Fruit fly (Drosophila melanogaster): ENCODE data around the gene CG13630.

The CG13630 gene

dm6 chr3R:24753561-24754027, 34.4 kb upstream of the CG13630 start, which contains the start of gene asp (continued):
- no peak for TF ChIP-seq tup (GFP tag; optimal IDR thresholded peaks at IDR 0.05)
- peak; percentile 78; the same call in 2 of the 3 replicates for TF ChIP-seq mld (GFP tag; IDR thresholded peaks at IDR 0.05; ENCODE audit: partially characterized antibody)
- no peak for TF ChIP-seq CG11723 (GFP tag; optimal IDR thresholded peaks at IDR 0.05)
- no peak for TF ChIP-seq sima (GFP tag; optimal IDR thresholded peaks at IDR 0.05)
- TF ChIP-seq HLH54F (GFP tag; optimal IDR thresholded peaks at IDR 0.05), result no peak
- TF ChIP-seq CG10321 (GFP tag; IDR thresholded peaks at IDR 0.05), result no peak
- no peak for TF ChIP-seq CG11398 (GFP tag; optimal IDR thresholded peaks at IDR 0.05)
- TF ChIP-seq CG33213 (GFP tag; optimal IDR thresholded peaks at IDR 0.05), result no peak
- peak; percentile 80 for TF ChIP-seq ssp (GFP tag; IDR thresholded peaks at IDR 0.05)
- 0 out of 2 replicates have a peak, but pooled peaks have one; percentile 14 for TF ChIP-seq CG1024 (GFP tag; IDR thresholded peaks at IDR 0.05)
- TF ChIP-seq jumu (GFP tag; optimal IDR thresholded peaks at IDR 0.05), result no peak
- no peak for TF ChIP-seq maf-S (GFP tag; optimal IDR thresholded peaks at IDR 0.05)
- TF ChIP-seq Mrtf (GFP tag; IDR thresholded peaks at IDR 0.05), result no peak
- peak; percentile 39 for TF ChIP-seq Ets97D (GFP tag; optimal IDR thresholded peaks at IDR 0.05)
- TF ChIP-seq CG10147 (GFP tag; optimal IDR thresholded peaks at IDR 0.05), result no peak
- no peak for TF ChIP-seq CG15011 (GFP tag; optimal IDR thresholded peaks at IDR 0.05)
- no peak for TF ChIP-seq CG17612 (GFP tag; IDR thresholded peaks at IDR 0.05)
- TF ChIP-seq CG32532 (GFP tag; IDR thresholded peaks at IDR 0.05), result no peak
- peak; percentile 80 for TF ChIP-seq Bgb (GFP tag; IDR thresholded peaks at IDR 0.05; ENCODE audit: partially characterized antibody)
- no peak for TF ChIP-seq CG32772 (GFP tag; IDR thresholded peaks at IDR 0.05)
- TF ChIP-seq sna (GFP tag; IDR thresholded peaks at IDR 0.05; ENCODE audit: partially characterized antibody), result peak; percentile 91
- no peak for TF ChIP-seq CG4617 (GFP tag; optimal IDR thresholded peaks at IDR 0.05; ENCODE audit: borderline replicate concordance)
- no peak for TF ChIP-seq CG32767 (GFP tag; IDR thresholded peaks at IDR 0.05)
- no peak for TF ChIP-seq ATbp (GFP tag; optimal IDR thresholded peaks at IDR 0.05)
- no peak for TF ChIP-seq Drgx (GFP tag; IDR thresholded peaks at IDR 0.05)
- no peak for TF ChIP-seq z (GFP tag; IDR thresholded peaks at IDR 0.05)
- TF ChIP-seq Xrp1 (GFP tag; IDR thresholded peaks at IDR 0.05), result 0 out of 2 replicates have a peak, but pooled peaks have one; percentile 11
- TF ChIP-seq Six4 (GFP tag; optimal IDR thresholded peaks at IDR 0.05), result peak; percentile 47
- TF ChIP-seq Aef1 (GFP tag; IDR thresholded peaks at IDR 0.05), result no peak
- no peak for TF ChIP-seq Oli (tag; optimal IDR thresholded peaks at IDR 0.05)
- TF ChIP-seq CG42726 (GFP tag; IDR thresholded peaks at IDR 0.05; ENCODE audit: partially characterized antibody), result peak; percentile 64; the same call in 1 of the 2 replicates
- no peak for TF ChIP-seq B-H2 (GFP tag; optimal IDR thresholded peaks at IDR 0.05)
- no peak for TF ChIP-seq CG8089 (GFP tag; optimal IDR thresholded peaks at IDR 0.05)
- TF ChIP-seq CG10462 (GFP tag; optimal IDR thresholded peaks at IDR 0.05), result no peak
- TF ChIP-seq CG2120 (GFP tag; optimal IDR thresholded peaks at IDR 0.05), result no peak
- no peak for TF ChIP-seq H15 (GFP tag; IDR thresholded peaks at IDR 0.05)
- no peak for TF ChIP-seq CG17361 (GFP tag; IDR thresholded peaks at IDR 0.05)
- no peak for TF ChIP-seq CG11456 (GFP tag; IDR thresholded peaks at IDR 0.05)
- no peak for TF ChIP-seq CG6175 (GFP tag; IDR thresholded peaks at IDR 0.05)
- no peak for TF ChIP-seq CG14441 (GFP tag; IDR thresholded peaks at IDR 0.05)
- TF ChIP-seq caup (GFP tag; optimal IDR thresholded peaks at IDR 0.05; ENCODE audit: severe bottlenecking), result no peak
- peak; percentile 56 for TF ChIP-seq CG15514 (GFP tag; optimal IDR thresholded peaks at IDR 0.05)
- no peak for TF ChIP-seq dm (GFP tag; optimal IDR thresholded peaks at IDR 0.05)
- no peak for TF ChIP-seq HmgZ (tag; optimal IDR thresholded peaks at IDR 0.05)
- TF ChIP-seq fd64A (GFP tag; optimal IDR thresholded peaks at IDR 0.05), result no peak
- peak; percentile 98 for TF ChIP-seq CG17802 (tag; optimal IDR thresholded peaks at IDR 0.05)
- TF ChIP-seq Max (GFP tag; optimal IDR thresholded peaks at IDR 0.05), result no peak
- TF ChIP-seq pb (GFP tag; optimal IDR thresholded peaks at IDR 0.05), result no peak
- TF ChIP-seq CG30431 (GFP tag; optimal IDR thresholded peaks at IDR 0.05), result no peak
- no peak for TF ChIP-seq D19B (GFP tag; optimal IDR thresholded peaks at IDR 0.05)
- TF ChIP-seq tio (GFP tag; optimal IDR thresholded peaks at IDR 0.05), result no peak
- TF ChIP-seq CG2712 (tag; optimal IDR thresholded peaks at IDR 0.05), result no peak

All from whole organism, embryonic.